Worm (Caenorhabditis elegans): Measurements from ENCODE around the gene R05H11.2.

DNA sequence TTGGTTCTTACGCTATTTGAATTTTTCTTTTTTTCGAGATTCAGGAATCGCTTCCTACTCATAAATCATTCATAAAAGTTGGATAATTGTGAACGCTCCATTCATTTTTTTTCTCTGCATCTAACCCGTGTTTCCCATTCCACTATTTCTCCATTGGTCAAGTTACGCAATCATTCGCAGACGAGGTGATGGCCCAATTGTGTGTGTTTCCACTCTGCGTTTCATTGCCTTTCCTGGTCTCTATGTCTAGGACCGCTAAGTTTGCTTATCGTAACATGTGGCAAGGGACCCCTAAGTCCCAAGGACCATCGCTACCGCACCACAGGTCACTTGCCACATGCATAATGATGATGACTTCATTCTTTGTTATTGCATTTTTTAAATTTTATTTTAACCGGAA lies 28.0 kb downstream of the R05H11.2 start:
- TF ChIP-seq snpc-4 (tag; optimal IDR thresholded peaks at IDR 0.05) (no peak), nhr-76 (tag; optimal IDR thresholded peaks at IDR 0.05) (no peak), nhr-237 (tag; optimal IDR thresholded peaks at IDR 0.05) (no peak), Y48G9A.11 (GFP tag; IDR thresholded peaks at IDR 0.05) (no peak), nhr-11 (tag; optimal IDR thresholded peaks at IDR 0.05) (no peak), jun-1 (tag; optimal IDR thresholded peaks at IDR 0.05) (no peak), T26A8.4 (GFP tag; IDR thresholded peaks at IDR 0.05) (no peak), set-16 (GFP tag; IDR thresholded peaks at IDR 0.05) (no peak), spr-3 (GFP tag; optimal IDR thresholded peaks at IDR 0.05) (no peak), Y75B8A.6 (GFP tag; IDR thresholded peaks at IDR 0.05) (no peak), lin-39 (tag; optimal IDR thresholded peaks at IDR 0.05) (no peak)

All from whole organism, L4 larva.